Fruit fly (Drosophila melanogaster) whole organism, embryonic: ENCODE data around the gene bbg.

Experiments
- Atf6 ChIP-seq: fragments of 200-800 bp; sonication (Bioruptor generic); IDR thresholded peaks from 2 replicates; pipeline ENCODE4 v1.3.6; 2022; ENCODE audit warnings: missing biosample characterization, missing genetic modification characterization
- Bdp1 ChIP-seq: fragments of 200-800 bp; sonication (Bioruptor generic); optimal IDR thresholded peaks from 3 replicates; lab custom pipeline; 2016; ENCODE audit warnings: missing biosample characterization, missing genetic modification characterization
- Bgb ChIP-seq: fragments of 200-800 bp; sonication (Bioruptor generic); IDR thresholded peaks from 2 replicates; pipeline ENCODE4 v1.3.6; 2022; ENCODE audit warnings: missing biosample characterization, missing genetic modification characterization; ENCODE audit not compliant: partially characterized antibody
- Bteb2 ChIP-seq: fragments of 200-800 bp; sonication (Bioruptor generic); optimal IDR thresholded peaks from 2 replicates; lab custom pipeline; 2016; ENCODE audit warnings: missing biosample characterization, missing genetic modification characterization
- CG12071 ChIP-seq: fragments of 200-800 bp; sonication (Bioruptor generic); optimal IDR thresholded peaks from 3 replicates; lab custom pipeline; 2018; ENCODE audit warnings: missing biosample characterization, mild to moderate bottlenecking, missing genetic modification characterization
- CG13624 ChIP-seq: fragments of 200-800 bp; sonication (Bioruptor generic); optimal IDR thresholded peaks from 2 replicates; lab custom pipeline; 2016; ENCODE audit warnings: missing biosample characterization, missing genetic modification characterization
- CG14014 ChIP-seq: fragments of 200-800 bp; sonication (Bioruptor generic); IDR thresholded peaks from 2 replicates; pipeline ENCODE4 v1.3.6; 2022; ENCODE audit warnings: missing biosample characterization, missing genetic modification characterization
- CG14710 ChIP-seq: fragments of 200-800 bp; sonication (Bioruptor generic); optimal IDR thresholded peaks from 3 replicates; lab custom pipeline; 2019; ENCODE audit warnings: missing biosample characterization, mild to moderate bottlenecking, missing genetic modification characterization, moderate library complexity
- CG14965 ChIP-seq: fragments of 200-800 bp; sonication (Bioruptor generic); optimal IDR thresholded peaks from 2 replicates; lab custom pipeline; 2016; ENCODE audit warnings: missing biosample characterization, missing genetic modification characterization, borderline replicate concordance
- CG15479 ChIP-seq: fragments of 200-800 bp; sonication (Bioruptor generic); optimal IDR thresholded peaks from 3 replicates; lab custom pipeline; 2019; ENCODE audit warnings: missing biosample characterization, mild to moderate bottlenecking, missing genetic modification characterization, moderate library complexity
- CG15514 ChIP-seq: fragments of 200-800 bp; sonication (Bioruptor generic); optimal IDR thresholded peaks from 3 replicates; lab custom pipeline; 2017; ENCODE audit warnings: missing biosample characterization, missing genetic modification characterization, mild to moderate bottlenecking, moderate library complexity, missing genetic modification reagents
- CG1602 ChIP-seq: fragments of 200-800 bp; sonication (Bioruptor generic); optimal IDR thresholded peaks from 3 replicates; lab custom pipeline; 2016; ENCODE audit warnings: missing biosample characterization, missing genetic modification characterization
- CG1647 ChIP-seq: fragments of 200-800 bp; sonication (Bioruptor generic); optimal IDR thresholded peaks from 3 replicates; lab custom pipeline; 2016; ENCODE audit warnings: missing biosample characterization, missing genetic modification characterization
- CG16863 ChIP-seq: fragments of 200-800 bp; sonication (Bioruptor generic); optimal IDR thresholded peaks from 3 replicates; lab custom pipeline; 2016; ENCODE audit warnings: missing biosample characterization, missing genetic modification characterization
- CG17186 ChIP-seq: fragments of 200-800 bp; sonication (Bioruptor generic); optimal IDR thresholded peaks from 3 replicates; lab custom pipeline; 2017; ENCODE audit warnings: missing biosample characterization, missing genetic modification reagents, missing genetic modification characterization
- CG2199 ChIP-seq: fragments of 200-800 bp; sonication (Bioruptor generic); IDR thresholded peaks from 3 replicates; pipeline ENCODE4 v1.3.6; 2022; ENCODE audit warnings: missing biosample characterization, missing genetic modification characterization
- CG31441 ChIP-seq: fragments of 200-800 bp; sonication (Bioruptor generic); IDR thresholded peaks from 2 replicates; pipeline ENCODE4 v1.3.6; 2022; ENCODE audit warnings: missing biosample characterization, missing genetic modification characterization
- CG42726 ChIP-seq: fragments of 200-800 bp; sonication (Bioruptor generic); IDR thresholded peaks from 2 replicates; pipeline ENCODE4 v1.3.6; 2022; ENCODE audit warnings: missing biosample characterization, missing genetic modification characterization; ENCODE audit not compliant: partially characterized antibody
- CG4360 ChIP-seq: fragments of 200-800 bp; sonication (Bioruptor generic); IDR thresholded peaks from 2 replicates; pipeline ENCODE4 v1.3.6; 2022; ENCODE audit warnings: missing biosample characterization, missing genetic modification characterization
- CG6765 ChIP-seq: fragments of 200-800 bp; sonication (Bioruptor generic); optimal IDR thresholded peaks from 3 replicates; lab custom pipeline; 2017; ENCODE audit warnings: missing biosample characterization, mild to moderate bottlenecking, missing genetic modification characterization
- CG9215 ChIP-seq: fragments of 200-800 bp; sonication (Bioruptor generic); IDR thresholded peaks from 2 replicates; pipeline ENCODE4 v1.3.6; 2022; ENCODE audit warnings: missing biosample characterization, missing genetic modification characterization
- CHES-1-like ChIP-seq: fragments of 200-800 bp; sonication (Bioruptor generic); optimal IDR thresholded peaks from 2 replicates; lab custom pipeline; 2016; ENCODE audit warnings: missing biosample characterization, missing genetic modification characterization
- CoRest ChIP-seq: fragments of 200-800 bp; sonication (Bioruptor generic); optimal IDR thresholded peaks from 3 replicates; lab custom pipeline; 2018; ENCODE audit warnings: missing biosample characterization, mild to moderate bottlenecking, missing genetic modification characterization, moderate library complexity
- CrebB ChIP-seq: fragments of 200-800 bp; sonication (Bioruptor generic); optimal IDR thresholded peaks from 3 replicates; lab custom pipeline; 2018; ENCODE audit warnings: missing biosample characterization, mild to moderate bottlenecking, missing genetic modification characterization
- Dref ChIP-seq: fragments of 200-800 bp; sonication (Bioruptor generic); IDR thresholded peaks from 2 replicates; pipeline ENCODE4 v1.3.6; 2022; ENCODE audit warnings: missing biosample characterization, missing genetic modification characterization
- Drgx ChIP-seq: fragments of 200-800 bp; sonication (Bioruptor generic); IDR thresholded peaks from 2 replicates; pipeline ENCODE4 v1.3.6; 2022; ENCODE audit warnings: missing biosample characterization, missing genetic modification characterization
- Fer3 ChIP-seq: fragments of 200-800 bp; sonication (Bioruptor generic); optimal IDR thresholded peaks from 2 replicates; lab custom pipeline; 2018; ENCODE audit warnings: missing biosample characterization, mild to moderate bottlenecking, missing genetic modification characterization, moderate library complexity
- Scr ChIP-seq: fragments of 200-800 bp; sonication (Bioruptor generic); IDR thresholded peaks from 2 replicates; pipeline ENCODE4 v1.3.6; 2022; ENCODE audit warnings: missing biosample characterization, missing genetic modification characterization; ENCODE audit not compliant: partially characterized antibody
- Sry-β ChIP-seq: fragments of 200-800 bp; sonication (Bioruptor generic); optimal IDR thresholded peaks from 2 replicates; lab custom pipeline; 2018; ENCODE audit warnings: missing biosample characterization, mild to moderate bottlenecking, missing genetic modification characterization, moderate library complexity
- Xbp1 ChIP-seq: fragments of 200-800 bp; sonication (Bioruptor generic); optimal IDR thresholded peaks from 3 replicates; lab custom pipeline; 2016; ENCODE audit warnings: missing biosample characterization, mild to moderate bottlenecking, missing genetic modification characterization
- abd-A ChIP-seq: fragments of 200-800 bp; sonication (Bioruptor generic); optimal IDR thresholded peaks from 3 replicates; lab custom pipeline; 2019; ENCODE audit warnings: missing biosample characterization, mild to moderate bottlenecking, missing genetic modification characterization, moderate library complexity
- bigmax ChIP-seq: fragments of 200-800 bp; sonication (Bioruptor generic); optimal IDR thresholded peaks from 2 replicates; lab custom pipeline; 2018; ENCODE audit warnings: missing biosample characterization, mild to moderate bottlenecking, missing genetic modification characterization
- cwo ChIP-seq: fragments of 200-800 bp; sonication (Bioruptor generic); optimal IDR thresholded peaks from 3 replicates; lab custom pipeline; 2017; ENCODE audit warnings: missing biosample characterization, missing genetic modification characterization, mild to moderate bottlenecking, moderate library complexity, missing genetic modification reagents
- ems ChIP-seq: fragments of 200-800 bp; sonication (Bioruptor generic); optimal IDR thresholded peaks from 3 replicates; lab custom pipeline; 2016; ENCODE audit warnings: missing biosample characterization, missing genetic modification characterization
- eve ChIP-seq, 2 experiments: fragments of >200 bp; optimal IDR thresholded peaks; 2 replicates each; lab custom pipeline; 2017; ENCODE audit warnings: missing biosample characterization in 2 of 2, missing genetic modification characterization in 2 of 2
- exex ChIP-seq: fragments of 200-800 bp; sonication (Bioruptor generic); optimal IDR thresholded peaks from 4 replicates; lab custom pipeline; 2018; ENCODE audit warnings: missing biosample characterization, mild to moderate bottlenecking, missing genetic modification characterization, moderate library complexity
- ftz-f1 ChIP-seq: fragments of 200-800 bp; sonication (Bioruptor generic); optimal IDR thresholded peaks from 2 replicates; lab custom pipeline; 2016; ENCODE audit warnings: missing biosample characterization, missing genetic modification characterization
- fu2 ChIP-seq: fragments of 200-800 bp; sonication (Bioruptor generic); optimal IDR thresholded peaks from 2 replicates; lab custom pipeline; 2016; ENCODE audit warnings: missing biosample characterization, missing genetic modification characterization
- gcm ChIP-seq: fragments of 200-800 bp; sonication (Bioruptor generic); optimal IDR thresholded peaks from 2 replicates; lab custom pipeline; 2019; ENCODE audit warnings: missing biosample characterization, mild to moderate bottlenecking, missing genetic modification characterization, moderate library complexity
- grn ChIP-seq: fragments of 200-800 bp; sonication (Bioruptor generic); optimal IDR thresholded peaks from 3 replicates; lab custom pipeline; 2017; ENCODE audit warnings: missing biosample characterization, missing genetic modification characterization
- gsb ChIP-seq: fragments of 200-800 bp; sonication (Bioruptor generic); IDR thresholded peaks from 2 replicates; pipeline ENCODE4 v1.3.6; 2022; ENCODE audit warnings: missing biosample characterization, missing genetic modification characterization
- h ChIP-seq: fragments of >200 bp; optimal IDR thresholded peaks from 2 replicates; lab custom pipeline; 2017
- ken ChIP-seq: fragments of 200-800 bp; sonication (Bioruptor generic); IDR thresholded peaks from 3 replicates; pipeline ENCODE4 v1.3.6; 2022; ENCODE audit warnings: missing biosample characterization, missing genetic modification characterization
- kni ChIP-seq: fragments of 200-800 bp; sonication (Bioruptor generic); optimal IDR thresholded peaks from 3 replicates; lab custom pipeline; 2017; ENCODE audit warnings: mild to moderate bottlenecking, missing biosample characterization, missing genetic modification reagents, missing genetic modification characterization
- p53 ChIP-seq: fragments of 200-800 bp; sonication (Bioruptor generic); optimal IDR thresholded peaks from 2 replicates; lab custom pipeline; 2016; ENCODE audit warnings: missing biosample characterization, missing genetic modification characterization
- scrt ChIP-seq: fragments of 200-800 bp; sonication (Bioruptor generic); optimal IDR thresholded peaks from 2 replicates; lab custom pipeline; 2018; ENCODE audit warnings: missing biosample characterization, mild to moderate bottlenecking, missing genetic modification characterization, moderate library complexity
- slp2 ChIP-seq: fragments of 200-800 bp; sonication (Bioruptor generic); optimal IDR thresholded peaks from 2 replicates; lab custom pipeline; 2016; ENCODE audit warnings: missing biosample characterization, missing genetic modification characterization
- sob ChIP-seq: fragments of 200-800 bp; sonication (Bioruptor generic); IDR thresholded peaks from 2 replicates; pipeline ENCODE4 v1.3.6; 2022; ENCODE audit warnings: missing biosample characterization, missing genetic modification characterization
- tio ChIP-seq: fragments of 200-800 bp; sonication (Bioruptor generic); optimal IDR thresholded peaks from 2 replicates; lab custom pipeline; 2017; ENCODE audit warnings: missing biosample characterization, missing genetic modification characterization, inconsistent platforms
- tll ChIP-seq, 2 experiments: fragments of 200-800 bp in 1 of 2; fragments of >200 bp in 1 of 2; sonication (Bioruptor generic) in 1 of 2; optimal IDR thresholded peaks; 2 replicates each; lab custom pipeline; 2017 to 2019; ENCODE audit warnings: missing biosample characterization in 2 of 2, missing genetic modification characterization in 2 of 2, mild to moderate bottlenecking in 1 of 2, moderate library complexity in 1 of 2
- twi ChIP-seq: fragments of 200-800 bp; optimal IDR thresholded peaks from 2 replicates; lab custom pipeline; 2019; ENCODE audit warnings: missing biosample characterization, mild to moderate bottlenecking, missing genetic modification characterization, moderate library complexity
- tx ChIP-seq: fragments of 200-800 bp; sonication (Bioruptor generic); optimal IDR thresholded peaks from 2 replicates; lab custom pipeline; 2016; ENCODE audit warnings: missing biosample characterization, missing genetic modification characterization

bbg gene

DNA sequence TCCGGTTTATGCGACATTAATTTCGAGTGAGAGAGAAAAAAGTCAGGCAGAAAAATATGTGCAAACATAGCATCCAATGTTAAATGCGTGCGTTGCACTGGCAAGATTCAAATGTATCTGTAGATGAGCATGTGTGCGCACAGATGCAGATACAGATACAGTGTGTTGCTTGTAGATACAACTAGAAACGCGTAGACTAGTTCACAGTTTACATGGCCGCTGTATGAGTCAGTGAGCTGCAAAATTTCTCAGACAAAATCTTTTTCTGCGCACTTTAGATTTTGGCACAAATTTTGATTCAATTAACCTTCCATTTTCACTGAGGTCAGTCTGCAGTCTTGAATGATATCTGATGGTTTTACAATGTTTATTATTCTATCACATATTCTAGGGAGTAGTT lies 20.1 kb upstream of the bbg start (continued):
- TF ChIP-seq Sry-β (GFP tag; lab: Kevin White, UChicago) (no peak), Xbp1 (GFP tag; lab: Kevin White, UChicago) (no peak), CG1602 (GFP tag; lab: Kevin White, UChicago) (no peak), CG14710 (tag; lab: Kevin White, UChicago) (no peak), abd-A (tag; lab: Kevin White, UChicago) (no peak), tx (GFP tag; lab: Kevin White, UChicago) (no peak), Drgx (no peak), scrt (GFP tag; lab: Kevin White, UChicago) (no peak), kni (GFP tag; lab: Kevin White, UChicago) (no peak), tll (GFP tag; optimal IDR thresholded peaks at IDR 0.05; lab: Kevin White, UChicago) (no peak), CG15479 (peak; percentile 63), ken (GFP tag; lab: Robert Waterston, UW) (no peak), bigmax (no peak), CG6765 (GFP tag; lab: Kevin White, UChicago) (no peak), CoRest (no peak), Bdp1 (GFP tag; lab: Kevin White, UChicago) (no peak), ems (GFP tag; lab: Kevin White, UChicago) (no peak), Scr (GFP tag; lab: Robert Waterston, UW) (no peak), cwo (no peak), CG31441 (GFP tag; lab: Robert Waterston, UW) (no peak), CG9215 (no peak), CG1647 (GFP tag; lab: Kevin White, UChicago) (no peak), sob (GFP tag; lab: Robert Waterston, UW) (no peak), Dref (no peak), gsb (GFP tag; lab: Robert Waterston, UW) (no peak), CG13624 (no peak), CrebB (tag; lab: Kevin White, UChicago) (no peak), h (no peak), Fer3 (no peak), tio (GFP tag; lab: Kevin White, UChicago) (no peak), gcm (GFP tag; lab: Kevin White, UChicago) (no peak), CG42726 (no peak), ftz-f1 (GFP tag; lab: Kevin White, UChicago) (no peak), CG2199 (GFP tag; lab: Robert Waterston, UW) (0 out of 3 replicates have a peak, but pooled peaks have one; percentile 30), CG14014 (no peak), CG17186 (GFP tag; lab: Kevin White, UChicago) (no peak), CG4360 (GFP tag; lab: Robert Waterston, UW) (0 out of 2 replicates have a peak, but pooled peaks have one; percentile 36), CG15514 (GFP tag; lab: Kevin White, UChicago) (no peak), Bgb (GFP tag; lab: Robert Waterston, UW) (no peak), slp2 (GFP tag; lab: Kevin White, UChicago) (no peak), Atf6 (GFP tag; lab: Robert Waterston, UW) (no peak), eve (GFP tag; optimal IDR thresholded peaks at IDR 0.05; lab: Kevin White, UChicago) (peak in 1 of 2 experiments; percentile 15), exex (tag; lab: Kevin White, UChicago) (no peak), CG14965 (GFP tag; lab: Kevin White, UChicago) (no peak), fu2 (no peak), Bteb2 (GFP tag; lab: Kevin White, UChicago) (no peak), grn (GFP tag; lab: Kevin White, UChicago) (no peak), CHES-1-like (GFP tag; lab: Kevin White, UChicago) (no peak), CG16863 (GFP tag; lab: Kevin White, UChicago) (no peak), p53 (no peak), CG12071 (GFP tag; lab: Kevin White, UChicago) (no peak), twi (peak; percentile 33)
